Fruit fly (Drosophila melanogaster): ENCODE data around the gene ValRS-m.
A peak's percentile ranks its signal among the peaks of the same experiment; 100 is the strongest.

ValRS-m gene

DNA sequence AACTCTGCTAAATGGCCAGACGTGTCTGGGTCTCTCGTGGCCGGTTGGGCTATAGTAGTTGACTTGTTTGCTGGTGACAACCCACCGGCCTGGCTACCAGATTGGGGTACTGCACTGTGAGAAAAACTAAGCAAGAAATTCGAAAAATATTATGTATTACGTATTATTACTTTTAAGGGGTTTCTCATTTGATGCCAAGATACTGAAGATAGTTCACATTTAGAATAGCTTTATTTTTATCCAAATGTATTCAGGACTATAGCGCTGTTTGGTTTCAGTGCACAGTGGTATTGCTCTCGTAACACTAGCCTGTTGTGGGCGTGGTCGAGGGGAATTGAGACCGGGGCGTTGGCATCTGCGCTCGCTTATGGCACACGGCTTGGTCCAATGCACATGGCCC is 43.9 kb downstream of the ValRS-m start (continued):
- TF ChIP-seq CG6813 (GFP tag; optimal IDR thresholded peaks at IDR 0.05), result no peak
- peak; percentile 27 for TF ChIP-seq fd3F (GFP tag; optimal IDR thresholded peaks at IDR 0.05)
- no peak for TF ChIP-seq hb (GFP tag; IDR thresholded peaks at IDR 0.05; ENCODE audit: partially characterized antibody)
- no peak for TF ChIP-seq CG6791 (GFP tag; IDR thresholded peaks at IDR 0.05; ENCODE audit: partially characterized antibody)
- TF ChIP-seq ac (GFP tag; optimal IDR thresholded peaks at IDR 0.05), result no peak
- TF ChIP-seq D19B (GFP tag; optimal IDR thresholded peaks at IDR 0.05), result no peak
- TF ChIP-seq vfl (GFP tag; optimal IDR thresholded peaks at IDR 0.05), result no peak
- TF ChIP-seq jigr1 (GFP tag; IDR thresholded peaks at IDR 0.05), result no peak
- TF ChIP-seq Vsx1 (GFP tag; optimal IDR thresholded peaks at IDR 0.05), result no peak
- no peak for TF ChIP-seq twi (tag; optimal IDR thresholded peaks at IDR 0.05)
- TF ChIP-seq fd96Cb (tag; optimal IDR thresholded peaks at IDR 0.05), result peak; percentile 60
- no peak for TF ChIP-seq Neu2 (GFP tag; optimal IDR thresholded peaks at IDR 0.05; ENCODE audit: borderline replicate concordance)
- peak; percentile 64 for TF ChIP-seq CG16863 (GFP tag; optimal IDR thresholded peaks at IDR 0.05)
- peak; percentile 61 for TF ChIP-seq CoRest (tag; optimal IDR thresholded peaks at IDR 0.05)
- TF ChIP-seq chif (GFP tag; optimal IDR thresholded peaks at IDR 0.05), result peak; percentile 10 to 57
- TF ChIP-seq Mad (GFP tag; optimal IDR thresholded peaks at IDR 0.05), result peak; percentile 27
- TF ChIP-seq CG15514 (GFP tag; optimal IDR thresholded peaks at IDR 0.05), result peak; percentile 57
- peak; percentile 12 for TF ChIP-seq gsb-n (tag; optimal IDR thresholded peaks at IDR 0.05)
- TF ChIP-seq Oli (tag; optimal IDR thresholded peaks at IDR 0.05), result peak; percentile 80
- TF ChIP-seq CG4820 (GFP tag; optimal IDR thresholded peaks at IDR 0.05), result peak; percentile 56
- peak; percentile 48 for TF ChIP-seq Side (GFP tag; optimal IDR thresholded peaks at IDR 0.05)
- TF ChIP-seq CG3407 (GFP tag; optimal IDR thresholded peaks at IDR 0.05), result peak; percentile 24
- no peak; the same call in 2 of the 3 replicates for TF ChIP-seq CG11093 (GFP tag; IDR thresholded peaks at IDR 0.05)
- TF ChIP-seq CG3065 (GFP tag; optimal IDR thresholded peaks at IDR 0.05), result peak; percentile 41
- peak; percentile 36 for TF ChIP-seq gro (GFP tag; optimal IDR thresholded peaks at IDR 0.05)
- no peak for TF ChIP-seq CG42726 (GFP tag; IDR thresholded peaks at IDR 0.05; ENCODE audit: partially characterized antibody)
- no peak for TF ChIP-seq Fer2 (tag; optimal IDR thresholded peaks at IDR 0.05)
- peak in 1 of 2 experiments; percentile 50 for TF ChIP-seq Eip74EF (GFP tag; optimal IDR thresholded peaks at IDR 0.05)
- TF ChIP-seq zf30C (GFP tag; optimal IDR thresholded peaks at IDR 0.05), result no peak
- peak; percentile 36 for TF ChIP-seq CG4854 (GFP tag; optimal IDR thresholded peaks at IDR 0.05)
- peak; percentile 58 for TF ChIP-seq CG5180 (GFP tag; optimal IDR thresholded peaks at IDR 0.05)
- TF ChIP-seq CG9437 (GFP tag; optimal IDR thresholded peaks at IDR 0.05), result peak; percentile 17
- peak; percentile 14; the same call in 1 of the 4 replicates for TF ChIP-seq Gug (GFP tag; IDR thresholded peaks at IDR 0.05)
- no peak for TF ChIP-seq ato (GFP tag; IDR thresholded peaks at IDR 0.05; ENCODE audit: partially characterized antibody)
- TF ChIP-seq CG17568 (GFP tag; optimal IDR thresholded peaks at IDR 0.05), result peak; percentile 29
- peak; percentile 16 for TF ChIP-seq CG11398 (GFP tag; optimal IDR thresholded peaks at IDR 0.05)
- no peak for TF ChIP-seq Ets65A (GFP tag)
- peak; percentile 66 for TF ChIP-seq CG4424 (GFP tag; optimal IDR thresholded peaks at IDR 0.05)
- TF ChIP-seq sr (GFP tag; IDR thresholded peaks at IDR 0.05), result no peak
- TF ChIP-seq Hr78 (GFP tag; optimal IDR thresholded peaks at IDR 0.05), result peak in 1 of 2 experiments; percentile 18
- no peak for TF ChIP-seq CG34224 (GFP tag; IDR thresholded peaks at IDR 0.05; ENCODE audit: partially characterized antibody)
- TF ChIP-seq az2 (GFP tag; optimal IDR thresholded peaks at IDR 0.05), result peak; percentile 52
- TF ChIP-seq Scr (GFP tag; IDR thresholded peaks at IDR 0.05; ENCODE audit: partially characterized antibody), result no peak
- TF ChIP-seq CG1024 (GFP tag; IDR thresholded peaks at IDR 0.05), result peak; percentile 69
- peak; percentile 14 for TF ChIP-seq CG31388 (GFP tag; optimal IDR thresholded peaks at IDR 0.05)
- TF ChIP-seq CG13624 (GFP tag; optimal IDR thresholded peaks at IDR 0.05), result no peak
- no peak for TF ChIP-seq HLH4C (GFP tag; IDR thresholded peaks at IDR 0.05; ENCODE audit: partially characterized antibody)
- TF ChIP-seq unpg (GFP tag; optimal IDR thresholded peaks at IDR 0.05), result peak; percentile 79
- TF ChIP-seq CG33213 (GFP tag; optimal IDR thresholded peaks at IDR 0.05), result peak; percentile 6

Measured in whole organism, embryonic.